Comparison of ENCODE assay signal across 7 worm cellular contexts in genomic region chrV:2664525-2665053, ce11.
TF ChIP-seq lines count a peak whose summit lies in the region.

Gene ndx-2 (minus strand): TSS chrV:2665003.

TF ChIP-seq in whole organism, L2 larva, 48 proteins besides CTCF, POLR2A, EP300 and RAD21:
- TF ChIP-seq fos-1 (tag; optimal IDR thresholded peaks at IDR 0.05; lab: Kevin White, UChicago) (peak; percentile 14), ztf-4 (tag; optimal IDR thresholded peaks at IDR 0.05; lab: Kevin White, UChicago) (no peak)
TF ChIP-seq in whole organism, L2 larva: peak in this region for 1.

TF ChIP-seq in whole organism, L3 larva, 47 proteins besides CTCF, POLR2A, EP300 and RAD21:
- no peak for TF ChIP-seq skn-1 (tag; optimal IDR thresholded peaks at IDR 0.05; lab: Kevin White, UChicago)
- peak; percentile 14 for TF ChIP-seq lsy-12 (tag; optimal IDR thresholded peaks at IDR 0.05; lab: Kevin White, UChicago)
- TF ChIP-seq ceh-82 (tag; optimal IDR thresholded peaks at IDR 0.05; lab: Kevin White, UChicago), result no peak
- TF ChIP-seq nhr-76 (tag; optimal IDR thresholded peaks at IDR 0.05; lab: Kevin White, UChicago), result no peak
- no peak for TF ChIP-seq hmg-11 (tag; optimal IDR thresholded peaks at IDR 0.05; lab: Kevin White, UChicago)

TF ChIP-seq in whole organism, L4 larva, 104 proteins besides CTCF, POLR2A, EP300 and RAD21 (continues in another document):
- peak; percentile 78 for TF ChIP-seq lin-13 (GFP tag; optimal IDR thresholded peaks at IDR 0.05; lab: Kevin White, UChicago)
- TF ChIP-seq T26A8.4 (GFP tag; IDR thresholded peaks at IDR 0.05; lab: Robert Waterston, UW), result peak; percentile 48
- peak; percentile 6 for TF ChIP-seq hlh-30 (tag; optimal IDR thresholded peaks at IDR 0.05; lab: Kevin White, UChicago; ENCODE audit: insufficient read depth)
- TF ChIP-seq lim-7 (GFP tag; IDR thresholded peaks at IDR 0.05; lab: Robert Waterston, UW), result peak; percentile 93
- no peak for TF ChIP-seq ztf-7 (tag; optimal IDR thresholded peaks at IDR 0.05; lab: Kevin White, UChicago)
- TF ChIP-seq egl-43 (GFP tag; IDR thresholded peaks at IDR 0.05; lab: Robert Waterston, UW), result peak; percentile 90
- peak; percentile 8 for TF ChIP-seq nhr-102 (tag; optimal IDR thresholded peaks at IDR 0.05; lab: Kevin White, UChicago)
- TF ChIP-seq pha-4 (GFP tag; IDR thresholded peaks at IDR 0.05; lab: Robert Waterston, UW), result peak; percentile 85
- TF ChIP-seq pha-4 (tag; optimal IDR thresholded peaks at IDR 0.05; lab: Kevin White, UChicago), result no peak
- 0 out of 2 replicates have a peak, but pooled peaks have one; percentile 20 for TF ChIP-seq mxl-2 (GFP tag; conservative IDR thresholded peaks at IDR 0.05; lab: Robert Waterston, UW)
- TF ChIP-seq mxl-3 (GFP tag; optimal IDR thresholded peaks at IDR 0.05; lab: Kevin White, UChicago), result peak; percentile 17
- TF ChIP-seq saeg-2 (GFP tag; IDR thresholded peaks at IDR 0.05; lab: Robert Waterston, UW), result no peak
- 0 out of 2 replicates have a peak, but pooled peaks have one; percentile 46 for TF ChIP-seq vab-7 (GFP tag; IDR thresholded peaks at IDR 0.05; lab: Robert Waterston, UW)
- TF ChIP-seq nhr-41 (GFP tag; IDR thresholded peaks at IDR 0.05; lab: Robert Waterston, UW), result peak; percentile 65; the same call in 1 of the 2 replicates
- 0 out of 2 replicates have a peak, but pooled peaks have one; percentile 25 for TF ChIP-seq mdt-29 (GFP tag; IDR thresholded peaks at IDR 0.05; lab: Robert Waterston, UW)

TF ChIP-seq in whole organism, early embryonic, 17 proteins besides CTCF, POLR2A, EP300 and RAD21:
- TF ChIP-seq flt-1 (GFP tag; IDR thresholded peaks at IDR 0.05; lab: Robert Waterston, UW) (no peak), ama-1 (optimal IDR thresholded peaks at IDR 0.05; lab: Kevin White, UChicago) (no peak), sea-1 (GFP tag; conservative IDR thresholded peaks at IDR 0.05; lab: Robert Waterston, UW) (0 out of 2 replicates have a peak, but pooled peaks have one; percentile 55), ceh-36 (tag; optimal IDR thresholded peaks at IDR 0.05; lab: Kevin White, UChicago) (no peak), scrt-1 (GFP tag; IDR thresholded peaks at IDR 0.05; lab: Robert Waterston, UW) (no peak), pes-1 (GFP tag; IDR thresholded peaks at IDR 0.05; lab: Robert Waterston, UW) (peak; percentile 57), hmbx-1 (tag; optimal IDR thresholded peaks at IDR 0.05; lab: Kevin White, UChicago) (no peak), F13C5.2 (tag; optimal IDR thresholded peaks at IDR 0.05; lab: Kevin White, UChicago) (no peak), B0310.2 (tag; optimal IDR thresholded peaks at IDR 0.05; lab: Kevin White, UChicago) (no peak), tbx-37 (GFP tag; conservative IDR thresholded peaks at IDR 0.05; lab: Robert Waterston, UW) (no peak), tbx-11 (GFP tag; IDR thresholded peaks at IDR 0.05; lab: Robert Waterston, UW) (no peak; the same call in 1 of the 2 replicates), hnd-1 (tag; optimal IDR thresholded peaks at IDR 0.05; lab: Kevin White, UChicago) (no peak), hmg-4 (GFP tag; optimal IDR thresholded peaks at IDR 0.05; lab: Kevin White, UChicago) (peak; percentile 31), ets-7 (tag; optimal IDR thresholded peaks at IDR 0.05; lab: Kevin White, UChicago) (no peak), tra-4 (tag; optimal IDR thresholded peaks at IDR 0.05; lab: Kevin White, UChicago) (no peak), ceh-13 (GFP tag; optimal IDR thresholded peaks at IDR 0.05; lab: Kevin White, UChicago) (no peak), aly-1 (tag; optimal IDR thresholded peaks at IDR 0.05; lab: Kevin White, UChicago) (no peak)
TF ChIP-seq in whole organism, early embryonic: peak in this region for 3.

TF ChIP-seq in whole organism, midembryonic, 9 proteins besides CTCF, POLR2A, EP300 and RAD21:
- TF ChIP-seq ref-1 (GFP tag; conservative IDR thresholded peaks at IDR 0.05; lab: Robert Waterston, UW) (no peak), T22C8.4 (GFP tag; IDR thresholded peaks at IDR 0.05; lab: Robert Waterston, UW) (no peak), cog-1 (tag; optimal IDR thresholded peaks at IDR 0.05; lab: Kevin White, UChicago) (no peak), ztf-29 (GFP tag; IDR thresholded peaks at IDR 0.05; lab: Robert Waterston, UW) (0 out of 2 replicates have a peak, but pooled peaks have one; percentile 7), flt-1 (GFP tag; IDR thresholded peaks at IDR 0.05; lab: Robert Waterston, UW) (0 out of 2 replicates have a peak, but pooled peaks have one; percentile 13), med-1 (GFP tag; optimal IDR thresholded peaks at IDR 0.05; lab: Kevin White, UChicago; ENCODE audit: insufficient read depth) (no peak), tab-1 (GFP tag; IDR thresholded peaks at IDR 0.05; lab: Robert Waterston, UW) (0 out of 2 replicates have a peak, but pooled peaks have one; percentile 14), ztf-23 (GFP tag; IDR thresholded peaks at IDR 0.05; lab: Robert Waterston, UW) (no peak), klf-2 (GFP tag; conservative IDR thresholded peaks at IDR 0.05; lab: Robert Waterston, UW) (no peak)

TF ChIP-seq in whole organism, mixed stage, embryonic, 35 proteins besides CTCF, POLR2A, EP300 and RAD21:
- no peak for TF ChIP-seq ces-1 (GFP tag; optimal IDR thresholded peaks at IDR 0.05; lab: Kevin White, UChicago)
- peak; percentile 64 for TF ChIP-seq zip-8 (tag; optimal IDR thresholded peaks at IDR 0.05; lab: Kevin White, UChicago)
- TF ChIP-seq drap-1 (GFP tag; optimal IDR thresholded peaks at IDR 0.05; lab: Kevin White, UChicago), result no peak
- TF ChIP-seq pha-4 (tag; optimal IDR thresholded peaks at IDR 0.05; lab: Kevin White, UChicago), result no peak
- no peak for TF ChIP-seq unc-120 (tag; optimal IDR thresholded peaks at IDR 0.05; lab: Kevin White, UChicago; ENCODE audit: poor library complexity, severe bottlenecking)
- no peak for TF ChIP-seq unc-39 (tag; optimal IDR thresholded peaks at IDR 0.05; lab: Kevin White, UChicago)
- no peak for TF ChIP-seq bed-3 (GFP tag; optimal IDR thresholded peaks at IDR 0.05; lab: Kevin White, UChicago)

TF ChIP-seq in whole organism, young adult, 124 proteins besides CTCF, POLR2A, EP300 and RAD21 (continues in another document):
- TF ChIP-seq ztf-28 (GFP tag; IDR thresholded peaks at IDR 0.05; lab: Robert Waterston, UW) (no peak), attf-5 (GFP tag; optimal IDR thresholded peaks at IDR 0.05; lab: Kevin White, UChicago) (peak; percentile 55), B0261.1 (tag; optimal IDR thresholded peaks at IDR 0.05; lab: Kevin White, UChicago) (peak; percentile 76), bed-1 (GFP tag; IDR thresholded peaks at IDR 0.05; lab: Robert Waterston, UW) (no peak), rcor-1 (GFP tag; IDR thresholded peaks at IDR 0.05; lab: Robert Waterston, UW) (peak; percentile 65), T26A5.8 (tag; optimal IDR thresholded peaks at IDR 0.05; lab: Kevin White, UChicago) (peak; percentile 3), ceh-79 (tag; optimal IDR thresholded peaks at IDR 0.05; lab: Kevin White, UChicago) (no peak), fkh-3 (tag; optimal IDR thresholded peaks at IDR 0.05; lab: Kevin White, UChicago) (no peak), athp-1 (tag; optimal IDR thresholded peaks at IDR 0.05; lab: Kevin White, UChicago) (peak; percentile 72), hsf-1 (GFP tag; IDR thresholded peaks at IDR 0.05; lab: Robert Waterston, UW) (no peak), Y56A3A.18 (GFP tag; IDR thresholded peaks at IDR 0.05; lab: Robert Waterston, UW) (0 out of 2 replicates have a peak, but pooled peaks have one; percentile 49), die-1 (tag; optimal IDR thresholded peaks at IDR 0.05; lab: Kevin White, UChicago) (peak; percentile 79), ztf-18 (tag; optimal IDR thresholded peaks at IDR 0.05; lab: Kevin White, UChicago) (peak; percentile 73), lin-40 (tag; optimal IDR thresholded peaks at IDR 0.05; lab: Kevin White, UChicago) (no peak), egl-44 (GFP tag; IDR thresholded peaks at IDR 0.05; lab: Robert Waterston, UW) (peak; percentile 72; the same call in 1 of the 2 replicates), ztf-26 (tag; optimal IDR thresholded peaks at IDR 0.05; lab: Kevin White, UChicago) (peak; percentile 17), ztf-25 (GFP tag; IDR thresholded peaks at IDR 0.05; lab: Robert Waterston, UW) (no peak), nhr-90 (tag; optimal IDR thresholded peaks at IDR 0.05; lab: Kevin White, UChicago) (peak; percentile 80), C06A6.2 (GFP tag; conservative IDR thresholded peaks at IDR 0.05; lab: Robert Waterston, UW) (no peak), repo-1 (tag; optimal IDR thresholded peaks at IDR 0.05; lab: Kevin White, UChicago) (no peak), nhr-120 (GFP tag; IDR thresholded peaks at IDR 0.05; lab: Robert Waterston, UW) (no peak), nhr-27 (tag; optimal IDR thresholded peaks at IDR 0.05; lab: Kevin White, UChicago) (no peak), F22D6.2 (tag; optimal IDR thresholded peaks at IDR 0.05; lab: Kevin White, UChicago) (no peak), mcd-1 (GFP tag; IDR thresholded peaks at IDR 0.05; lab: Robert Waterston, UW) (peak; percentile 68), mel-28 (tag; optimal IDR thresholded peaks at IDR 0.05; lab: Kevin White, UChicago; ENCODE audit: borderline replicate concordance) (no peak), B0035.1 (tag; optimal IDR thresholded peaks at IDR 0.05; lab: Kevin White, UChicago) (no peak), snpc-1.3 (tag; optimal IDR thresholded peaks at IDR 0.05; lab: Kevin White, UChicago; ENCODE audit: insufficient read depth) (peak; percentile 50), K12H6.12 (tag; optimal IDR thresholded peaks at IDR 0.05; lab: Kevin White, UChicago) (no peak), snpc-4 (GFP tag; optimal IDR thresholded peaks at IDR 0.05; lab: Kevin White, UChicago) (peak; percentile 28), snpc-4 (tag; optimal IDR thresholded peaks at IDR 0.05; lab: Kevin White, UChicago) (peak in 3 of 4 experiments; percentile 12 to 55 (median 23)), attf-6 (GFP tag; IDR thresholded peaks at IDR 0.05; lab: Robert Waterston, UW) (peak; percentile 60; the same call in 1 of the 2 replicates), xnd-1 (tag; optimal IDR thresholded peaks at IDR 0.05; lab: Kevin White, UChicago) (no peak), aptf-3 (GFP tag; IDR thresholded peaks at IDR 0.05; lab: Robert Waterston, UW) (peak; percentile 67; the same call in 1 of the 2 replicates), C17E4.6 (GFP tag; IDR thresholded peaks at IDR 0.05; lab: Robert Waterston, UW) (no peak), Y79H2A.3 (GFP tag; conservative IDR thresholded peaks at IDR 0.05; lab: Robert Waterston, UW) (no peak), ZK185.1 (tag; optimal IDR thresholded peaks at IDR 0.05; lab: Kevin White, UChicago; ENCODE audit: poor library complexity, severe bottlenecking) (no peak), efl-1 (GFP tag; optimal IDR thresholded peaks at IDR 0.05; lab: Kevin White, UChicago) (peak; percentile 33), bed-2 (GFP tag; IDR thresholded peaks at IDR 0.05; lab: Robert Waterston, UW) (no peak), ceh-100 (GFP tag; IDR thresholded peaks at IDR 0.05; lab: Robert Waterston, UW) (0 out of 2 replicates have a peak, but pooled peaks have one; percentile 28)
